Worm (Caenorhabditis elegans): ENCODE measurements around the gene spl-3.

ce11 chrIV:1176613-1177012 lies 16.3 kb upstream of the spl-3 start:
- TF ChIP-seq him-1 (tag; optimal IDR thresholded peaks at IDR 0.05) (no peak), dao-5 (tag; optimal IDR thresholded peaks at IDR 0.05) (no peak)

All from whole organism, L4/young adult.